Fruit fly (Drosophila melanogaster): Measurements from ENCODE around the gene CG17249.

dm6 chr3L:1674381-1674780 lies 27.1 kb upstream of the CG17249 start, which contains the start of gene CG7991:
- TF ChIP-seq CG12605 (GFP tag; IDR thresholded peaks at IDR 0.05), result no peak
- TF ChIP-seq CG34367 (tag; optimal IDR thresholded peaks at IDR 0.05), result no peak
- TF ChIP-seq gl (tag; optimal IDR thresholded peaks at IDR 0.05), result no peak
- no peak for TF ChIP-seq Snoo (tag; optimal IDR thresholded peaks at IDR 0.05)
- TF ChIP-seq CG13204 (GFP tag; optimal IDR thresholded peaks at IDR 0.05), result no peak
- no peak for TF ChIP-seq CG15710 (tag; optimal IDR thresholded peaks at IDR 0.05)
- no peak for TF ChIP-seq CG9948 (tag; optimal IDR thresholded peaks at IDR 0.05)
- TF ChIP-seq D1 (tag; optimal IDR thresholded peaks at IDR 0.05), result no peak
- no peak for TF ChIP-seq CG8159 (tag; optimal IDR thresholded peaks at IDR 0.05)
- TF ChIP-seq EcR (GFP tag; optimal IDR thresholded peaks at IDR 0.05), result no peak
- TF ChIP-seq CG14655 (GFP tag; optimal IDR thresholded peaks at IDR 0.05), result no peak
- no peak for TF ChIP-seq rn (GFP tag; IDR thresholded peaks at IDR 0.05)
- no peak for TF ChIP-seq Ets98B (GFP tag; IDR thresholded peaks at IDR 0.05)
- TF ChIP-seq CG32121 (GFP tag; IDR thresholded peaks at IDR 0.05), result no peak
